Worm (Caenorhabditis elegans) whole organism, L2 larva: ENCODE results near the gene ocr-1.

ENCODE experiments used
- C34F6.9 ChIP-seq: fragments of 150-350 bp; optimal IDR thresholded peaks from 2 replicates; lab custom pipeline; 2014; ENCODE audit warnings: missing biosample characterization, missing genetic modification characterization
- F13H6.1 ChIP-seq: sonication (generic microtip); optimal IDR thresholded peaks from 2 replicates; lab custom pipeline; 2016; ENCODE audit warnings: missing genetic modification characterization, missing compliant biosample characterization
- R02D3.7 ChIP-seq: fragments of 150-350 bp; optimal IDR thresholded peaks from 2 replicates; lab custom pipeline; 2014; ENCODE audit warnings: missing biosample characterization, missing genetic modification characterization
- ZK546.5 ChIP-seq: sonication (generic microtip); optimal IDR thresholded peaks from 2 replicates; lab custom pipeline; 2017; ENCODE audit warnings: missing biosample characterization, missing genetic modification characterization
- aly-2 ChIP-seq: fragments of 150-350 bp; optimal IDR thresholded peaks from 2 replicates; lab custom pipeline; 2014; ENCODE audit warnings: missing biosample characterization, missing genetic modification characterization
- ama-1 ChIP-seq: fragments of 150-350 bp; optimal IDR thresholded peaks from 2 replicates; lab custom pipeline; 2018; ENCODE audit warnings: inconsistent platforms
- blmp-1 ChIP-seq: sonication (generic microtip); optimal IDR thresholded peaks from 2 replicates; lab custom pipeline; 2017; ENCODE audit warnings: missing genetic modification characterization, mild to moderate bottlenecking, missing compliant biosample characterization, antibody characterized with exemption, moderate library complexity; ENCODE audit not compliant: insufficient read depth
- ceh-16 ChIP-seq: fragments of 150-350 bp; optimal IDR thresholded peaks from 2 replicates; lab custom pipeline; 2014; ENCODE audit warnings: missing biosample characterization, missing genetic modification characterization
- ceh-82 ChIP-seq: fragments of 150-350 bp; optimal IDR thresholded peaks from 2 replicates; lab custom pipeline; 2014; ENCODE audit warnings: missing biosample characterization, missing genetic modification characterization
- crh-2 ChIP-seq: sonication (generic microtip); optimal IDR thresholded peaks from 2 replicates; lab custom pipeline; 2017; ENCODE audit warnings: missing biosample characterization, missing genetic modification characterization
- dmd-4 ChIP-seq: sonication (generic microtip); optimal IDR thresholded peaks from 2 replicates; lab custom pipeline; 2017; ENCODE audit warnings: missing biosample characterization, missing genetic modification characterization
- egl-27 ChIP-seq: sonication (generic microtip); optimal IDR thresholded peaks from 3 replicates; lab custom pipeline; 2017; ENCODE audit warnings: missing biosample characterization, missing genetic modification reagents, missing genetic modification characterization
- elt-3 ChIP-seq: sonication (generic microtip); optimal IDR thresholded peaks from 2 replicates; lab custom pipeline; 2017; ENCODE audit warnings: missing biosample characterization, missing genetic modification characterization
- fos-1 ChIP-seq: fragments of 150-350 bp; optimal IDR thresholded peaks from 2 replicates; lab custom pipeline; 2014; ENCODE audit warnings: missing biosample characterization, missing genetic modification characterization
- gmeb-1 ChIP-seq: fragments of 150-350 bp; optimal IDR thresholded peaks from 2 replicates; lab custom pipeline; 2014; ENCODE audit warnings: missing biosample characterization, missing genetic modification characterization
- lin-11 ChIP-seq: fragments of 150-350 bp; sonication (generic microtip); optimal IDR thresholded peaks from 2 replicates; lab custom pipeline; 2014; ENCODE audit warnings: missing biosample characterization, missing genetic modification characterization, inconsistent platforms, mixed read lengths
- lin-13 ChIP-seq: fragments of 150-350 bp; optimal IDR thresholded peaks from 2 replicates; lab custom pipeline; 2014; ENCODE audit warnings: missing biosample characterization, missing genetic modification reagents, missing genetic modification characterization
- lsy-2 ChIP-seq, 2 experiments: fragments of 150-350 bp in 1 of 2; sonication (generic microtip) in 1 of 2; optimal IDR thresholded peaks; 2 replicates each; lab custom pipeline; 2014 to 2017; ENCODE audit warnings: missing biosample characterization in 2 of 2, missing genetic modification characterization in 2 of 2
- mab-5 ChIP-seq: fragments of 150-350 bp; optimal IDR thresholded peaks from 2 replicates; lab custom pipeline; 2014; ENCODE audit warnings: missing biosample characterization, missing genetic modification characterization
- mbf-1 ChIP-seq: sonication (generic microtip); optimal IDR thresholded peaks from 2 replicates; lab custom pipeline; 2017; ENCODE audit warnings: missing biosample characterization, missing genetic modification characterization
- mdl-1 ChIP-seq, 2 experiments: fragments of 150-350 bp in 1 of 2; sonication (generic microtip) in 1 of 2; optimal IDR thresholded peaks; 2 replicates each; lab custom pipeline; 2017; ENCODE audit warnings: missing biosample characterization in 2 of 2, missing genetic modification characterization in 2 of 2
- nhr-10 ChIP-seq: sonication (generic microtip); optimal IDR thresholded peaks from 2 replicates; lab custom pipeline; 2017; ENCODE audit warnings: missing biosample characterization, missing genetic modification characterization
- nhr-11 ChIP-seq: fragments of 150-350 bp; optimal IDR thresholded peaks from 2 replicates; lab custom pipeline; 2014; ENCODE audit warnings: missing biosample characterization, missing genetic modification characterization
- nhr-12 ChIP-seq: fragments of 150-350 bp; optimal IDR thresholded peaks from 2 replicates; lab custom pipeline; 2014; ENCODE audit warnings: missing biosample characterization, missing genetic modification characterization
- nhr-129 ChIP-seq: fragments of 150-350 bp; optimal IDR thresholded peaks from 2 replicates; lab custom pipeline; 2014; ENCODE audit warnings: missing biosample characterization, missing genetic modification characterization
- nhr-21 ChIP-seq: fragments of 150-350 bp; optimal IDR thresholded peaks from 2 replicates; lab custom pipeline; 2014; ENCODE audit warnings: missing biosample characterization, missing genetic modification characterization
- nhr-23 ChIP-seq: fragments of 150-350 bp; optimal IDR thresholded peaks from 2 replicates; lab custom pipeline; 2014; ENCODE audit warnings: missing biosample characterization, missing genetic modification reagents, missing genetic modification characterization
- nhr-237 ChIP-seq: fragments of 150-350 bp; optimal IDR thresholded peaks from 2 replicates; lab custom pipeline; 2014; ENCODE audit warnings: missing biosample characterization, missing genetic modification characterization
- nhr-6 ChIP-seq: fragments of 150-350 bp; optimal IDR thresholded peaks from 2 replicates; lab custom pipeline; 2014; ENCODE audit warnings: missing biosample characterization, missing genetic modification characterization
- peb-1 ChIP-seq: fragments of 150-350 bp; optimal IDR thresholded peaks from 2 replicates; lab custom pipeline; 2014; ENCODE audit warnings: missing biosample characterization, missing genetic modification characterization
- sem-4 ChIP-seq: fragments of 150-350 bp; optimal IDR thresholded peaks from 2 replicates; lab custom pipeline; 2014; ENCODE audit warnings: missing biosample characterization, missing genetic modification reagents, missing genetic modification characterization
- skn-1 ChIP-seq: sonication (generic microtip); optimal IDR thresholded peaks from 2 replicates; lab custom pipeline; 2017; ENCODE audit warnings: missing biosample characterization, missing genetic modification characterization
- sma-3 ChIP-seq: sonication (generic microtip); optimal IDR thresholded peaks from 2 replicates; lab custom pipeline; 2016; ENCODE audit warnings: missing genetic modification reagents, missing genetic modification characterization, missing compliant biosample characterization
- sma-9 ChIP-seq, 2 experiments: fragments of 150-350 bp in 1 of 2; sonication (generic microtip) in 1 of 2; optimal IDR thresholded peaks; 2 replicates each; lab custom pipeline; 2014 to 2016; ENCODE audit warnings: missing genetic modification characterization in 2 of 2, mild to moderate bottlenecking in 1 of 2, missing biosample characterization in 1 of 2, missing compliant biosample characterization in 1 of 2, missing genetic modification reagents in 1 of 2, moderate library complexity in 1 of 2
- unc-55 ChIP-seq: fragments of 150-350 bp; sonication (generic microtip); optimal IDR thresholded peaks from 3 replicates; lab custom pipeline; 2014; ENCODE audit warnings: missing biosample characterization, missing genetic modification reagents, missing genetic modification characterization
- zag-1 ChIP-seq: fragments of 150-350 bp; optimal IDR thresholded peaks from 2 replicates; lab custom pipeline; 2014; ENCODE audit warnings: missing biosample characterization, missing genetic modification characterization
- ztf-4 ChIP-seq: fragments of 150-350 bp; optimal IDR thresholded peaks from 2 replicates; lab custom pipeline; 2014; ENCODE audit warnings: missing biosample characterization, missing genetic modification characterization

ocr-1 gene

ce11 chrV:10770026-10770425, 5.9 kb downstream of the ocr-1 start, which contains the start of the genes D1054.1 and pas-2:
Gene D1054.1 (minus strand): TSS chrV:10770217.
Gene pas-2 (plus strand): TSS chrV:10770368.
- TF ChIP-seq crh-2 (tag; lab: Kevin White, UChicago) (peak; percentile 24), mdl-1 (tag; optimal IDR thresholded peaks at IDR 0.05; lab: Kevin White, UChicago) (no peak), lsy-2 (tag; optimal IDR thresholded peaks at IDR 0.05; lab: Kevin White, UChicago) (peak in 1 of 2 experiments; percentile 36), fos-1 (tag; lab: Kevin White, UChicago) (no peak), skn-1 (tag; lab: Kevin White, UChicago) (peak; percentile 81), F13H6.1 (tag; lab: Kevin White, UChicago) (no peak), nhr-6 (tag; lab: Kevin White, UChicago) (no peak), ceh-82 (no peak), C34F6.9 (tag; lab: Kevin White, UChicago) (peak; percentile 50)
- TF ChIP-seq, all 48 proteins: peak for 4

- TF ChIP-seq sem-4 (tag; lab: Kevin White, UChicago) (no peak), ceh-16 (no peak), sma-3 (no peak), nhr-129 (no peak), nhr-21 (tag; lab: Kevin White, UChicago) (no peak)
These were observed 7.2 kb downstream of the ocr-1 start, which contains the start of gene D1054.3 for ce11 chrV:10771390-10771789. Gene D1054.3 (plus strand): TSS chrV:10771451.

DNA sequence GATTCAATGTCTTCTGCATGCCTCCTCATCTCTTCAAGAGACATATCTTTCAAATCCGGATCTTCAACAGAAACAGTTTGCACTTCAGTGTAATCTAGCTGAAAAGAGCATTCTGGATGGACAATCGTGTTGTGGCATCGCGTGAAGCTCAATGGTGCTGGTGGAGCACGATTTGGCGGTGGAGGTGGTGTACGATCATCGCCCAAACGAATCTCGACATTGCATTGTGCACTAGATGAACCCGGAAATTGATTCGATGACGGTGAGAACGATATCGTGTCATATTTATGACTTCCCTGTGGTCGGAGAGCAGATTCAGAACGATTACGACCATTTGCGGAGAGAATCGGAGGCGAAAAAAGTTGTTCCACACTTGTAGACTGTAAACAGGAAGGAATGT, 9.1 kb downstream of the ocr-1 start:
- TF ChIP-seq nhr-6 (tag; lab: Kevin White, UChicago) = no peak

ce11 chrV:10776528-10777055, 12.4 kb downstream of the ocr-1 start, which contains the start of gene D1054.5:
Gene D1054.5 (minus strand): TSS chrV:10776578.
- TF ChIP-seq egl-27 = no peak
- TF ChIP-seq nhr-12 = no peak
- TF ChIP-seq aly-2 (tag; lab: Kevin White, UChicago) = no peak
- TF ChIP-seq unc-55 (GFP tag; lab: Kevin White, UChicago) = no peak
- TF ChIP-seq R02D3.7 (tag; lab: Kevin White, UChicago) = no peak
- no peak for TF ChIP-seq ztf-4 (tag; lab: Kevin White, UChicago)
- TF ChIP-seq fos-1 (tag; lab: Kevin White, UChicago) = peak; percentile 92
- TF ChIP-seq nhr-21 (tag; lab: Kevin White, UChicago) = no peak
- TF ChIP-seq lin-11 = no peak
- TF ChIP-seq ZK546.5 (tag; lab: Kevin White, UChicago) = no peak
- no peak for TF ChIP-seq elt-3 (tag; lab: Kevin White, UChicago)
- TF ChIP-seq ama-1 (lab: Kevin White, UChicago) = no peak
- no peak for TF ChIP-seq ceh-82
- no peak for TF ChIP-seq C34F6.9 (tag; lab: Kevin White, UChicago)
- TF ChIP-seq mdl-1 (tag; optimal IDR thresholded peaks at IDR 0.05; lab: Kevin White, UChicago) = no peak
- TF ChIP-seq nhr-23 = no peak
- TF ChIP-seq lin-13 (GFP tag; lab: Kevin White, UChicago) = no peak
- TF ChIP-seq blmp-1 (tag; lab: Kevin White, UChicago) = no peak
- no peak for TF ChIP-seq nhr-11
- TF ChIP-seq nhr-10 (tag; lab: Kevin White, UChicago) = no peak
- peak; percentile 45 for TF ChIP-seq crh-2 (tag; lab: Kevin White, UChicago)
- no peak for TF ChIP-seq peb-1 (tag; lab: Kevin White, UChicago)
- no peak for TF ChIP-seq zag-1 (tag; lab: Kevin White, UChicago)
- TF ChIP-seq nhr-237 (tag; lab: Kevin White, UChicago) = no peak
- no peak for TF ChIP-seq dmd-4 (tag; lab: Kevin White, UChicago)
- TF ChIP-seq gmeb-1 = peak; percentile 1
- no peak for TF ChIP-seq mab-5 (tag; lab: Kevin White, UChicago)
- no peak for TF ChIP-seq mbf-1 (tag; lab: Kevin White, UChicago)
- peak; percentile 83 for TF ChIP-seq sma-9 (GFP tag; optimal IDR thresholded peaks at IDR 0.05; lab: Kevin White, UChicago)
- TF ChIP-seq sma-9 (tag; optimal IDR thresholded peaks at IDR 0.05; lab: Kevin White, UChicago) = no peak
- no peak for TF ChIP-seq sma-3
